Fruit fly (Drosophila melanogaster) whole organism, embryonic: Measurements from ENCODE around the gene Piezo.

Experiments used
- Bdp1 ChIP-seq: fragments of 200-800 bp; sonication (Bioruptor generic); optimal IDR thresholded peaks from 3 replicates; lab custom pipeline; 2016; ENCODE audit warnings: missing biosample characterization, missing genetic modification characterization
- CG10959 ChIP-seq: fragments of 200-800 bp; sonication (Bioruptor generic); IDR thresholded peaks from 2 replicates; pipeline ENCODE4 v1.3.6; 2022; ENCODE audit warnings: missing biosample characterization, missing genetic modification characterization
- CG11723 ChIP-seq: fragments of 200-800 bp; sonication (Bioruptor generic); optimal IDR thresholded peaks from 2 replicates; lab custom pipeline; 2017; ENCODE audit warnings: missing biosample characterization, mild to moderate bottlenecking, missing genetic modification characterization
- CG12391 ChIP-seq: fragments of 200-800 bp; sonication (Bioruptor generic); optimal IDR thresholded peaks from 3 replicates; lab custom pipeline; 2018; ENCODE audit warnings: missing biosample characterization, mild to moderate bottlenecking, missing genetic modification characterization, moderate library complexity
- CG14965 ChIP-seq: fragments of 200-800 bp; sonication (Bioruptor generic); optimal IDR thresholded peaks from 2 replicates; lab custom pipeline; 2016; ENCODE audit warnings: missing biosample characterization, missing genetic modification characterization, borderline replicate concordance
- CG1529 ChIP-seq: fragments of 200-800 bp; sonication (Bioruptor generic); optimal IDR thresholded peaks from 3 replicates; lab custom pipeline; 2018; ENCODE audit warnings: missing biosample characterization, missing genetic modification characterization
- CG15514 ChIP-seq: fragments of 200-800 bp; sonication (Bioruptor generic); optimal IDR thresholded peaks from 3 replicates; lab custom pipeline; 2017; ENCODE audit warnings: missing biosample characterization, missing genetic modification characterization, mild to moderate bottlenecking, moderate library complexity, missing genetic modification reagents
- CG1647 ChIP-seq: fragments of 200-800 bp; sonication (Bioruptor generic); optimal IDR thresholded peaks from 3 replicates; lab custom pipeline; 2016; ENCODE audit warnings: missing biosample characterization, missing genetic modification characterization
- CG16813 ChIP-seq: fragments of 200-800 bp; sonication (Bioruptor generic); IDR thresholded peaks from 3 replicates; pipeline ENCODE4 v1.3.6; 2022; ENCODE audit warnings: missing biosample characterization, missing genetic modification characterization; ENCODE audit not compliant: partially characterized antibody
- CG17359 ChIP-seq: fragments of 200-800 bp; sonication (Bioruptor generic); optimal IDR thresholded peaks from 3 replicates; lab custom pipeline; 2018; ENCODE audit warnings: missing biosample characterization, mild to moderate bottlenecking, missing genetic modification characterization, moderate library complexity
- CG17612 ChIP-seq: fragments of 200-800 bp; sonication (Bioruptor generic); IDR thresholded peaks from 2 replicates; pipeline ENCODE4 v1.3.6; 2022; ENCODE audit warnings: missing biosample characterization, missing genetic modification characterization
- CG18764 ChIP-seq: fragments of 200-800 bp; sonication (Bioruptor generic); optimal IDR thresholded peaks from 3 replicates; lab custom pipeline; 2016; ENCODE audit warnings: missing biosample characterization, missing genetic modification characterization
- CG2199 ChIP-seq: fragments of 200-800 bp; sonication (Bioruptor generic); IDR thresholded peaks from 3 replicates; pipeline ENCODE4 v1.3.6; 2022; ENCODE audit warnings: missing biosample characterization, missing genetic modification characterization
- CG3281 ChIP-seq: fragments of 200-800 bp; sonication (Bioruptor generic); optimal IDR thresholded peaks from 3 replicates; lab custom pipeline; 2017; ENCODE audit warnings: missing biosample characterization, mild to moderate bottlenecking, missing genetic modification characterization
- CG3407 ChIP-seq: fragments of 200-800 bp; sonication (Bioruptor generic); optimal IDR thresholded peaks from 2 replicates; lab custom pipeline; 2018; ENCODE audit warnings: missing biosample characterization, mild to moderate bottlenecking, missing genetic modification characterization
- CG4282 ChIP-seq: fragments of 200-800 bp; sonication (Bioruptor generic); optimal IDR thresholded peaks from 2 replicates; lab custom pipeline; 2016; ENCODE audit warnings: missing biosample characterization, missing genetic modification characterization
- CG6791 ChIP-seq: fragments of 200-800 bp; sonication (Bioruptor generic); IDR thresholded peaks from 3 replicates; pipeline ENCODE4 v1.3.6; 2022; ENCODE audit warnings: missing biosample characterization, missing genetic modification characterization; ENCODE audit not compliant: partially characterized antibody
- CG6813 ChIP-seq: fragments of 200-800 bp; sonication (Bioruptor generic); optimal IDR thresholded peaks from 2 replicates; lab custom pipeline; 2017; ENCODE audit warnings: missing biosample characterization, missing genetic modification characterization, mild to moderate bottlenecking, moderate library complexity, missing genetic modification reagents
- CG7839 ChIP-seq: fragments of 200-800 bp; sonication (Bioruptor generic); optimal IDR thresholded peaks from 3 replicates; lab custom pipeline; 2018; ENCODE audit warnings: missing biosample characterization, mild to moderate bottlenecking, missing genetic modification characterization, moderate library complexity
- CrebB ChIP-seq: fragments of 200-800 bp; sonication (Bioruptor generic); optimal IDR thresholded peaks from 3 replicates; lab custom pipeline; 2018; ENCODE audit warnings: missing biosample characterization, mild to moderate bottlenecking, missing genetic modification characterization
- Gsc ChIP-seq: fragments of 200-800 bp; sonication (Bioruptor generic); IDR thresholded peaks from 2 replicates; pipeline ENCODE4 v1.3.6; 2022; ENCODE audit warnings: missing biosample characterization, missing genetic modification characterization
- HLH3B ChIP-seq: fragments of 200-800 bp; sonication (Bioruptor generic); IDR thresholded peaks from 2 replicates; pipeline ENCODE4 v1.3.6; 2022; ENCODE audit warnings: missing biosample characterization, missing genetic modification characterization
- NC2α ChIP-seq: fragments of 200-800 bp; sonication (Bioruptor generic); optimal IDR thresholded peaks from 2 replicates; lab custom pipeline; 2016; ENCODE audit warnings: missing biosample characterization, missing genetic modification characterization
- PHDP ChIP-seq: fragments of 200-800 bp; sonication (Bioruptor generic); optimal IDR thresholded peaks from 3 replicates; lab custom pipeline; 2018; ENCODE audit warnings: missing biosample characterization, mild to moderate bottlenecking, missing genetic modification characterization, moderate library complexity
- Rfx ChIP-seq: fragments of 200-800 bp; sonication (Bioruptor generic); IDR thresholded peaks from 2 replicates; pipeline ENCODE4 v1.3.6; 2022; ENCODE audit warnings: missing biosample characterization, missing genetic modification characterization
- Scr ChIP-seq: fragments of 200-800 bp; sonication (Bioruptor generic); IDR thresholded peaks from 2 replicates; pipeline ENCODE4 v1.3.6; 2022; ENCODE audit warnings: missing biosample characterization, missing genetic modification characterization; ENCODE audit not compliant: partially characterized antibody
- ab ChIP-seq: fragments of 200-800 bp; sonication (Bioruptor generic); optimal IDR thresholded peaks from 2 replicates; lab custom pipeline; 2016; ENCODE audit warnings: missing biosample characterization, missing genetic modification characterization
- al ChIP-seq: fragments of 200-800 bp; sonication (Bioruptor generic); IDR thresholded peaks from 2 replicates; pipeline ENCODE4 v1.3.6; 2022; ENCODE audit warnings: missing biosample characterization, missing genetic modification characterization
- amos ChIP-seq: fragments of 200-800 bp; sonication (Bioruptor generic); IDR thresholded peaks from 2 replicates; pipeline ENCODE4 v1.3.6; 2022; ENCODE audit warnings: missing biosample characterization, missing genetic modification characterization; ENCODE audit not compliant: partially characterized antibody
- chm ChIP-seq: fragments of 200-800 bp; sonication (Bioruptor generic); IDR thresholded peaks from 2 replicates; pipeline ENCODE4 v1.3.6; 2022; ENCODE audit warnings: missing biosample characterization, missing genetic modification characterization
- cwo ChIP-seq: fragments of 200-800 bp; sonication (Bioruptor generic); optimal IDR thresholded peaks from 3 replicates; lab custom pipeline; 2017; ENCODE audit warnings: missing biosample characterization, missing genetic modification characterization, mild to moderate bottlenecking, moderate library complexity, missing genetic modification reagents
- dan ChIP-seq: fragments of 200-800 bp; sonication (Bioruptor generic); IDR thresholded peaks from 2 replicates; pipeline ENCODE4 v1.3.6; 2022; ENCODE audit warnings: missing biosample characterization, missing genetic modification characterization
- dysf ChIP-seq: fragments of 200-800 bp; sonication (Bioruptor generic); IDR thresholded peaks from 3 replicates; pipeline ENCODE4 v1.3.6; 2022; ENCODE audit warnings: missing biosample characterization, missing genetic modification characterization
- en ChIP-seq: fragments of 200-800 bp; sonication (Bioruptor generic); optimal IDR thresholded peaks from 2 replicates; lab custom pipeline; 2016; ENCODE audit warnings: missing biosample characterization, missing genetic modification characterization
- ewg ChIP-seq: fragments of 200-800 bp; sonication (Bioruptor generic); optimal IDR thresholded peaks from 3 replicates; lab custom pipeline; 2017; ENCODE audit warnings: mild to moderate bottlenecking, missing biosample characterization, missing genetic modification reagents, missing genetic modification characterization
- gce ChIP-seq: fragments of 200-800 bp; sonication (Bioruptor generic); IDR thresholded peaks from 3 replicates; pipeline ENCODE4 v1.3.6; 2022; ENCODE audit warnings: missing biosample characterization, missing genetic modification characterization
- jigr1 ChIP-seq: fragments of 200-800 bp; sonication (Bioruptor generic); IDR thresholded peaks from 3 replicates; pipeline ENCODE4 v1.3.6; 2022; ENCODE audit warnings: missing biosample characterization, missing genetic modification characterization
- lab ChIP-seq: fragments of 200-800 bp; sonication (Bioruptor generic); optimal IDR thresholded peaks from 3 replicates; lab custom pipeline; 2017; ENCODE audit warnings: missing biosample characterization, missing genetic modification characterization, mild to moderate bottlenecking, moderate library complexity, missing genetic modification reagents
- lbe ChIP-seq: fragments of 200-800 bp; sonication (Bioruptor generic); optimal IDR thresholded peaks from 2 replicates; lab custom pipeline; 2016; ENCODE audit warnings: missing biosample characterization, mild to moderate bottlenecking, missing genetic modification characterization
- lola ChIP-seq, 3 experiments: fragments of >200 bp in 2 of 3; fragments of 200-800 bp in 1 of 3; sonication (Bioruptor generic) in 1 of 3; optimal IDR thresholded peaks; 2 replicates each; lab custom pipeline; 2017 to 2019; ENCODE audit warnings: missing biosample characterization in 3 of 3, missing genetic modification characterization in 3 of 3, mild to moderate bottlenecking in 1 of 3, moderate library complexity in 1 of 3
- oc ChIP-seq: fragments of 200-800 bp; sonication (Bioruptor generic); optimal IDR thresholded peaks from 2 replicates; lab custom pipeline; 2018; ENCODE audit warnings: missing biosample characterization, mild to moderate bottlenecking, missing genetic modification characterization, moderate library complexity
- otp ChIP-seq: fragments of 200-800 bp; sonication (Bioruptor generic); IDR thresholded peaks from 3 replicates; pipeline ENCODE4, ENCODE4 v1.3.6; 2022; ENCODE audit warnings: missing biosample characterization, missing genetic modification characterization
- ro ChIP-seq: fragments of 200-800 bp; sonication (Bioruptor generic); IDR thresholded peaks from 2 replicates; pipeline ENCODE4 v1.3.6; 2022; ENCODE audit warnings: missing biosample characterization, missing genetic modification characterization
- sc ChIP-seq, 3 experiments: fragments of >200 bp in 2 of 3; fragments of 200-800 bp in 1 of 3; sonication (Bioruptor generic) in 1 of 3; optimal IDR thresholded peaks; 2 replicates in 2 of 3; 3 replicates in 1 of 3; lab custom pipeline; 2017; ENCODE audit warnings: mild to moderate bottlenecking in 1 of 3, missing biosample characterization in 1 of 3, missing genetic modification characterization in 1 of 3, missing genetic modification reagents in 1 of 3
- sima ChIP-seq: fragments of 200-800 bp; sonication (Bioruptor generic); optimal IDR thresholded peaks from 2 replicates; lab custom pipeline; 2016; ENCODE audit warnings: missing biosample characterization, missing genetic modification characterization
- toy ChIP-seq: fragments of 200-800 bp; sonication (Bioruptor generic); IDR thresholded peaks from 2 replicates; pipeline ENCODE4 v1.3.6; 2022; ENCODE audit warnings: missing biosample characterization, missing genetic modification characterization
- wor ChIP-seq: fragments of 200-800 bp; sonication (Bioruptor generic); IDR thresholded peaks from 2 replicates; pipeline ENCODE4 v1.3.6; 2022; ENCODE audit warnings: missing biosample characterization, missing genetic modification characterization
- zen ChIP-seq: fragments of 200-800 bp; sonication (Bioruptor generic); optimal IDR thresholded peaks from 3 replicates; lab custom pipeline; 2018; ENCODE audit warnings: missing biosample characterization, mild to moderate bottlenecking, missing genetic modification characterization, moderate library complexity

Gene Piezo

DNA sequence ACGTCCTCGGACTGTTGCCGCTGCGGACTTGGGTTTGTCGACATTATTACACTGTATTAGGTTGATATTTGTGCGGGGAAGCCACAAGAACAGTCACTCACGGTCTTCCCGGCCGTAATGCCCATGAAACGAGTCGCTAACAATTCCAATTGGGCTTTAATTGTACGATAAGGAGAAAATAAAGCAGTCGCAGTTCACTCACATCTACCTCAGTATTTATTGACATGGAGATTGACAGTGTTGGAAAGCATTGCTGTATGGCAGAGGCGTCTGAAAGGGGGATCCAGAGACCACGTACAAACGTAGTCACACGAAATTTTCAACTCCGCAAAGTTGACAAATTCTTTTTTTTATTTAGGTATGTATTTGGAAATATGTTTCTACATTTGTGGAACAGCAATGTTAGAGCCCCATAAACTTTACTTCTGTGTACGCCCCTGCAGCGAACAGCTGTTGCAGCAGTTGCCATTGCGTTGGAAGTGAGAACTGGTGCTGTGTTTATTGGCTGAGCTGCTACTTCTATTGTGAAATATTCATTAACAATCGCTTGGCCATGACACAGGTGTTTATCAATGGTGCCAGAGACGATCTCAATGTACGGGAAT, 49.9 kb downstream of the Piezo start, which contains the start of the genes CG8372 and CG8360 (continued):
- TF ChIP-seq CG14965 (peak; percentile 90), oc (peak; percentile 97), CG6791 (GFP tag; lab: Robert Waterston, UW) (0 out of 3 replicates have a peak, but pooled peaks have one; percentile 25), Scr (GFP tag; lab: Robert Waterston, UW) (peak; percentile 49), CG1647 (GFP tag; lab: Kevin White, UChicago) (peak; percentile 99), cwo (GFP tag; lab: Kevin White, UChicago) (peak; percentile 97), CG18764 (GFP tag; lab: Kevin White, UChicago) (peak; percentile 98), CG11723 (GFP tag; lab: Kevin White, UChicago) (peak; percentile 99), Bdp1 (GFP tag; lab: Kevin White, UChicago) (peak; percentile 95), CG6813 (GFP tag; lab: Kevin White, UChicago) (peak; percentile 99), sima (GFP tag; lab: Kevin White, UChicago) (peak; percentile 95), sc (optimal IDR thresholded peaks at IDR 0.05; lab: Kevin White, UChicago) (no peak), sc (GFP tag; optimal IDR thresholded peaks at IDR 0.05; lab: Kevin White, UChicago) (peak; percentile 96), CrebB (tag; lab: Kevin White, UChicago) (peak; percentile 97), zen (peak; percentile 97), ro (GFP tag; lab: Robert Waterston, UW) (peak; percentile 98), lola (GFP tag; optimal IDR thresholded peaks at IDR 0.05; lab: Kevin White, UChicago) (peak in 1 of 3 experiments; percentile 98), CG7839 (tag; lab: Kevin White, UChicago) (peak; percentile 99), al (peak; percentile 98), CG3281 (GFP tag; lab: Kevin White, UChicago) (peak; percentile 98), CG4282 (GFP tag; lab: Kevin White, UChicago) (peak; percentile 98), lbe (GFP tag; lab: Kevin White, UChicago) (peak; percentile 99), lab (peak; percentile 99), HLH3B (GFP tag; lab: Robert Waterston, UW) (peak; percentile 99), CG3407 (peak; percentile 97), CG12391 (tag; lab: Kevin White, UChicago) (peak; percentile 99), wor (peak; percentile 96), ewg (GFP tag; lab: Kevin White, UChicago) (peak; percentile 95), CG16813 (no peak), toy (peak; percentile 96), otp (GFP tag; lab: Robert Waterston, UW) (peak; percentile 99), chm (GFP tag; lab: Robert Waterston, UW) (peak; percentile 99), Rfx (GFP tag; lab: Robert Waterston, UW) (peak; percentile 100), CG10959 (peak; percentile 97), gce (GFP tag; lab: Robert Waterston, UW) (peak; percentile 98), CG15514 (peak; percentile 96), dan (GFP tag; lab: Robert Waterston, UW) (peak; percentile 96), ab (GFP tag; lab: Kevin White, UChicago) (peak; percentile 99), amos (GFP tag; lab: Robert Waterston, UW) (0 out of 2 replicates have a peak, but pooled peaks have one; percentile 26), CG17359 (tag; lab: Kevin White, UChicago) (peak; percentile 99), dysf (peak; percentile 99), en (GFP tag; lab: Kevin White, UChicago) (peak; percentile 97), CG2199 (peak; percentile 99), Gsc (GFP tag; lab: Robert Waterston, UW) (peak; percentile 97), NC2α (peak; percentile 97), CG1529 (GFP tag; lab: Kevin White, UChicago) (peak; percentile 98), jigr1 (GFP tag; lab: Robert Waterston, UW) (peak; percentile 97), PHDP (tag; lab: Kevin White, UChicago) (peak; percentile 98), CG17612 (peak; percentile 97)
